Worm (Caenorhabditis elegans) whole organism, L1 larva: ENCODE data around the gene mmad-1.

ENCODE experiments used
- C16A3.4 ChIP-seq: fragments of 150-350 bp; optimal IDR thresholded peaks from 2 replicates; lab custom pipeline; 2014; ENCODE audit warnings: missing biosample characterization, missing genetic modification characterization
- C34B4.2 ChIP-seq: sonication (generic microtip); optimal IDR thresholded peaks from 2 replicates; lab custom pipeline; 2017; ENCODE audit warnings: mild to moderate bottlenecking, missing genetic modification characterization, missing compliant biosample characterization
- F16B12.6 ChIP-seq: fragments of 150-350 bp; optimal IDR thresholded peaks from 2 replicates; lab custom pipeline; 2014; ENCODE audit warnings: missing biosample characterization, missing genetic modification characterization
- aha-1 ChIP-seq: fragments of 150-350 bp; optimal IDR thresholded peaks from 2 replicates; lab custom pipeline; 2014; ENCODE audit warnings: missing biosample characterization, missing genetic modification characterization
- alr-1 ChIP-seq: fragments of 200-800 bp; sonication (Bioruptor generic); optimal IDR thresholded peaks from 2 replicates; lab custom pipeline; 2018; ENCODE audit warnings: borderline replicate concordance, mild to moderate bottlenecking, missing genetic modification characterization, missing compliant biosample characterization
- aly-2 ChIP-seq: fragments of 150-350 bp; optimal IDR thresholded peaks from 2 replicates; lab custom pipeline; 2014; ENCODE audit warnings: missing biosample characterization, missing genetic modification characterization
- blmp-1 ChIP-seq: fragments of 150-350 bp; optimal IDR thresholded peaks from 2 replicates; lab custom pipeline; 2014; ENCODE audit warnings: missing biosample characterization, missing genetic modification characterization
- ceh-63 ChIP-seq: fragments of 200-800 bp; sonication (Bioruptor generic); optimal IDR thresholded peaks from 2 replicates; lab custom pipeline; 2018; ENCODE audit warnings: mild to moderate bottlenecking, missing genetic modification characterization, missing compliant biosample characterization
- ceh-82 ChIP-seq, 3 experiments: fragments of 150-350 bp in 1 of 3; sonication (generic microtip) in 2 of 3; optimal IDR thresholded peaks; 2 replicates each; lab custom pipeline; 2014 to 2017; ENCODE audit warnings: missing biosample characterization in 3 of 3, missing genetic modification characterization in 3 of 3
- ces-1 ChIP-seq: fragments of 150-350 bp; optimal IDR thresholded peaks from 2 replicates; lab custom pipeline; 2014; ENCODE audit warnings: missing biosample characterization, missing genetic modification reagents, missing genetic modification characterization
- dsc-1 ChIP-seq: sonication (generic microtip); optimal IDR thresholded peaks from 2 replicates; lab custom pipeline; 2016; ENCODE audit warnings: mild to moderate bottlenecking, missing genetic modification characterization, missing compliant biosample characterization
- efl-1 ChIP-seq, 4 experiments: fragments of 150-350 bp; optimal IDR thresholded peaks in 3 of 4; peaks in 1 of 4; 1 replicate in 1 of 4; 2 replicates in 3 of 4; lab custom pipeline; 2014; ENCODE audit warnings: missing biosample characterization in 2 of 4, missing genetic modification characterization in 2 of 4, missing genetic modification reagents in 2 of 4
- egl-27 ChIP-seq, 2 experiments: fragments of 150-350 bp in 1 of 2; sonication (generic microtip); optimal IDR thresholded peaks; 3 replicates each; lab custom pipeline; 2017 to 2018; ENCODE audit warnings: missing biosample characterization in 2 of 2, missing genetic modification characterization in 2 of 2, missing genetic modification reagents in 2 of 2
- elt-2 ChIP-seq: sonication (generic microtip); optimal IDR thresholded peaks from 2 replicates; lab custom pipeline; 2016; ENCODE audit warnings: missing genetic modification characterization, mild to moderate bottlenecking, inconsistent platforms, missing compliant biosample characterization, missing genetic modification reagents
- elt-3 ChIP-seq, 6 experiments: fragments of 150-350 bp in 1 of 6; sonication (generic microtip); optimal IDR thresholded peaks; 2 replicates each; lab custom pipeline; 2017 to 2018; ENCODE audit warnings: missing biosample characterization in 6 of 6, missing genetic modification characterization in 6 of 6, inconsistent platforms in 1 of 6
- ets-5 ChIP-seq: fragments of 200-800 bp; sonication (Bioruptor generic); IDR thresholded peaks from 2 replicates; pipeline ENCODE4 v1.3.6; 2022; ENCODE audit warnings: missing genetic modification characterization, missing compliant biosample characterization
- fkh-10 ChIP-seq: sonication (generic microtip); optimal IDR thresholded peaks from 2 replicates; lab custom pipeline; 2017; ENCODE audit warnings: missing biosample characterization, missing genetic modification reagents, missing genetic modification characterization
- fos-1 ChIP-seq: fragments of 150-350 bp; optimal IDR thresholded peaks from 2 replicates; lab custom pipeline; 2014; ENCODE audit warnings: missing biosample characterization, missing genetic modification characterization
- grh-1 ChIP-seq: fragments of 200-800 bp; sonication (Bioruptor generic); IDR thresholded peaks from 2 replicates; pipeline ENCODE4 v1.3.6; 2022; ENCODE audit warnings: missing genetic modification reagents, missing genetic modification characterization, missing compliant biosample characterization
- jun-1 ChIP-seq: fragments of 150-350 bp; optimal IDR thresholded peaks from 2 replicates; lab custom pipeline; 2014; ENCODE audit warnings: missing biosample characterization, missing genetic modification reagents, missing genetic modification characterization
- lin-14 ChIP-seq: fragments of 200-800 bp; sonication (Bioruptor generic); optimal IDR thresholded peaks from 2 replicates; lab custom pipeline; 2018; ENCODE audit warnings: mild to moderate bottlenecking, missing genetic modification characterization, moderate library complexity, missing compliant biosample characterization
- lin-15B ChIP-seq: fragments of 150-350 bp; sonication (generic microtip); optimal IDR thresholded peaks from 3 replicates; lab custom pipeline; 2014; ENCODE audit warnings: missing biosample characterization, missing genetic modification characterization
- lin-35 ChIP-seq, 2 experiments: fragments of 150-350 bp; optimal IDR thresholded peaks; 2 replicates each; lab custom pipeline; 2014; ENCODE audit warnings: missing biosample characterization in 2 of 2, missing genetic modification characterization in 2 of 2, missing genetic modification reagents in 2 of 2
- lin-39 ChIP-seq: fragments of 150-350 bp; optimal IDR thresholded peaks from 2 replicates; lab custom pipeline; 2014; ENCODE audit warnings: missing biosample characterization, missing genetic modification reagents, missing genetic modification characterization
- mab-9 ChIP-seq: fragments of 200-800 bp; sonication (Bioruptor generic); IDR thresholded peaks from 2 replicates; pipeline ENCODE4 v1.3.6; 2022; ENCODE audit warnings: missing genetic modification reagents, missing genetic modification characterization, missing compliant biosample characterization
- mdl-1 ChIP-seq, 2 experiments: fragments of 150-350 bp; optimal IDR thresholded peaks; 2 replicates each; lab custom pipeline; 2014 to 2017; ENCODE audit warnings: missing biosample characterization in 2 of 2, missing genetic modification characterization in 2 of 2, inconsistent platforms in 1 of 2
- nhr-11 ChIP-seq: fragments of 150-350 bp; optimal IDR thresholded peaks from 2 replicates; lab custom pipeline; 2014; ENCODE audit warnings: missing biosample characterization, missing genetic modification characterization
- nhr-28 ChIP-seq: fragments of 150-350 bp; optimal IDR thresholded peaks from 2 replicates; lab custom pipeline; 2014; ENCODE audit warnings: missing biosample characterization, missing genetic modification characterization
- nhr-47 ChIP-seq: sonication (generic microtip); optimal IDR thresholded peaks from 2 replicates; lab custom pipeline; 2016; ENCODE audit warnings: mild to moderate bottlenecking, missing genetic modification characterization, moderate library complexity, missing compliant biosample characterization
- nhr-76 ChIP-seq: sonication (generic microtip); optimal IDR thresholded peaks from 2 replicates; lab custom pipeline; 2017; ENCODE audit warnings: missing biosample characterization, missing genetic modification characterization
- nhr-84 ChIP-seq: sonication (generic microtip); optimal IDR thresholded peaks from 2 replicates; lab custom pipeline; 2017; ENCODE audit warnings: missing biosample characterization, missing genetic modification characterization
- nhr-85 ChIP-seq: sonication (generic microtip); peaks from one replicate; lab custom pipeline; 2016; ENCODE audit warnings: missing genetic modification characterization, inconsistent platforms, missing compliant biosample characterization
- pag-3 ChIP-seq: sonication (generic microtip); optimal IDR thresholded peaks from 2 replicates; lab custom pipeline; 2017; ENCODE audit warnings: missing genetic modification characterization, mild to moderate bottlenecking, missing compliant biosample characterization, antibody characterized with exemption, borderline replicate concordance; ENCODE audit not compliant: insufficient read depth
- snu-23 ChIP-seq: sonication (generic microtip); optimal IDR thresholded peaks from 2 replicates; lab custom pipeline; 2016; ENCODE audit warnings: missing genetic modification characterization, missing compliant biosample characterization
- sox-4 ChIP-seq: sonication (generic microtip); optimal IDR thresholded peaks from 2 replicates; lab custom pipeline; 2016; ENCODE audit warnings: missing genetic modification characterization, missing compliant biosample characterization
- swsn-7 ChIP-seq: sonication (generic microtip); optimal IDR thresholded peaks from 2 replicates; lab custom pipeline; 2016; ENCODE audit warnings: missing genetic modification characterization, missing compliant biosample characterization
- tlp-1 ChIP-seq: fragments of 150-350 bp; optimal IDR thresholded peaks from 2 replicates; lab custom pipeline; 2014; ENCODE audit warnings: missing biosample characterization, missing genetic modification characterization
- unc-130 ChIP-seq: fragments of 150-350 bp; optimal IDR thresholded peaks from 2 replicates; lab custom pipeline; 2017; ENCODE audit warnings: missing biosample characterization, missing genetic modification characterization, inconsistent platforms
- unc-62 ChIP-seq: fragments of 150-350 bp; optimal IDR thresholded peaks from 2 replicates; lab custom pipeline; 2014; ENCODE audit warnings: missing biosample characterization, missing genetic modification reagents, missing genetic modification characterization
- unc-86 ChIP-seq: sonication (generic microtip); optimal IDR thresholded peaks from 2 replicates; lab custom pipeline; 2016; ENCODE audit warnings: missing genetic modification characterization, missing compliant biosample characterization
- ztf-11 ChIP-seq, 2 experiments: sonication (generic microtip); optimal IDR thresholded peaks; 2 replicates each; lab custom pipeline; 2016 to 2017; ENCODE audit warnings: missing genetic modification characterization in 2 of 2, missing biosample characterization in 1 of 2, missing compliant biosample characterization in 1 of 2
- ztf-4 ChIP-seq: fragments of 150-350 bp; optimal IDR thresholded peaks from 2 replicates; lab custom pipeline; 2014; ENCODE audit warnings: missing biosample characterization, missing genetic modification characterization

Gene mmad-1

ce11 chrIII:13561233-13561632 lies 12.4 kb upstream of the mmad-1 start:
- TF ChIP-seq nhr-76, result no peak
- TF ChIP-seq C34B4.2 (tag; lab: Kevin White, UChicago), result no peak
- no peak for TF ChIP-seq F16B12.6 (tag; lab: Kevin White, UChicago)
- no peak for TF ChIP-seq egl-27 (tag; optimal IDR thresholded peaks at IDR 0.05; lab: Kevin White, UChicago)
- no peak for TF ChIP-seq lin-39 (tag; lab: Kevin White, UChicago)
- TF ChIP-seq fos-1 (tag; lab: Kevin White, UChicago), result no peak
- TF ChIP-seq snu-23 (GFP tag; lab: Kevin White, UChicago), result no peak
- no peak for TF ChIP-seq C16A3.4 (tag; lab: Kevin White, UChicago)
- TF ChIP-seq fkh-10 (GFP tag; lab: Kevin White, UChicago), result no peak
- no peak for TF ChIP-seq elt-2 (tag; lab: Kevin White, UChicago)
- no peak for TF ChIP-seq jun-1 (tag; lab: Kevin White, UChicago)
- TF ChIP-seq lin-35 (GFP tag; optimal IDR thresholded peaks at IDR 0.05; lab: Kevin White, UChicago), result no peak
- no peak for TF ChIP-seq ceh-63 (GFP tag; lab: Kevin White, UChicago)
- TF ChIP-seq nhr-28, result no peak
- TF ChIP-seq, all 84 proteins: peak for 0

- peak; percentile 71 for TF ChIP-seq nhr-85 (tag; lab: Kevin White, UChicago)
- TF ChIP-seq sox-4, result no peak
- no peak for TF ChIP-seq nhr-47 (tag; lab: Kevin White, UChicago)
- no peak for TF ChIP-seq fkh-10 (GFP tag; lab: Kevin White, UChicago)
- TF ChIP-seq ceh-82 (tag; optimal IDR thresholded peaks at IDR 0.05; lab: Kevin White, UChicago), result no peak
- TF ChIP-seq ces-1 (GFP tag; lab: Kevin White, UChicago), result no peak
- TF ChIP-seq nhr-28, result no peak
- no peak for TF ChIP-seq aha-1
- TF ChIP-seq jun-1 (tag; lab: Kevin White, UChicago), result no peak
- no peak for TF ChIP-seq ztf-11 (tag; optimal IDR thresholded peaks at IDR 0.05; lab: Kevin White, UChicago)
- no peak for TF ChIP-seq pag-3 (tag; lab: Kevin White, UChicago)
- TF ChIP-seq snu-23 (GFP tag; lab: Kevin White, UChicago), result no peak
- TF ChIP-seq unc-130, result no peak
- TF ChIP-seq blmp-1 (tag; lab: Kevin White, UChicago), result peak; percentile 99
- no peak for TF ChIP-seq lin-14 (GFP tag; lab: Kevin White, UChicago)
- no peak for TF ChIP-seq nhr-11
- peak in 1 of 6 experiments; percentile 44 for TF ChIP-seq elt-3 (tag; optimal IDR thresholded peaks at IDR 0.05; lab: Kevin White, UChicago)
- no peak for TF ChIP-seq nhr-84 (tag; lab: Kevin White, UChicago)
- no peak for TF ChIP-seq C16A3.4 (tag; lab: Kevin White, UChicago)
- no peak for TF ChIP-seq mab-9 (GFP tag; lab: Robert Waterston, UW)
- no peak for TF ChIP-seq ets-5 (GFP tag; lab: Robert Waterston, UW)
- TF ChIP-seq unc-62 (GFP tag; lab: Kevin White, UChicago), result no peak
- TF ChIP-seq aly-2 (tag; lab: Kevin White, UChicago), result no peak
- no peak for TF ChIP-seq swsn-7 (tag; lab: Kevin White, UChicago)
These were observed 11.9 kb upstream of the mmad-1 start for ce11 chrIII:13560715-13561114.

- TF ChIP-seq snu-23 (GFP tag; lab: Kevin White, UChicago) (peak; percentile 5), elt-3 (tag; optimal IDR thresholded peaks at IDR 0.05; lab: Kevin White, UChicago) (peak in 1 of 6 experiments; percentile 33), blmp-1 (tag; lab: Kevin White, UChicago) (peak; percentile 80), nhr-47 (tag; lab: Kevin White, UChicago) (no peak), efl-1 (optimal IDR thresholded peaks at IDR 0.05; lab: Kevin White, UChicago) (no peak), efl-1 (GFP tag; optimal IDR thresholded peaks at IDR 0.05 in 1 of 2; lab: Kevin White, UChicago) (no peak), dsc-1 (tag; lab: Kevin White, UChicago) (no peak), lin-35 (GFP tag; optimal IDR thresholded peaks at IDR 0.05; lab: Kevin White, UChicago) (peak in 1 of 2 experiments; percentile 24), nhr-85 (tag; lab: Kevin White, UChicago) (peak; percentile 58)
These were observed 7.2 kb upstream of the mmad-1 start for ce11 chrIII:13556039-13556438.

ce11 chrIII:13555234-13555633 lies 6.4 kb upstream of the mmad-1 start, which contains the start of gene scav-2:
Gene scav-2, minus strand, starts transcription at chrIII:13555334.
- TF ChIP-seq unc-86, result no peak
- no peak for TF ChIP-seq grh-1 (GFP tag; lab: Robert Waterston, UW)
- no peak for TF ChIP-seq lin-15B (tag; lab: Kevin White, UChicago)
- no peak for TF ChIP-seq ceh-82 (tag; optimal IDR thresholded peaks at IDR 0.05; lab: Kevin White, UChicago)
- TF ChIP-seq ztf-4 (tag; lab: Kevin White, UChicago), result no peak
- TF ChIP-seq alr-1, result no peak
- no peak for TF ChIP-seq mdl-1 (tag; optimal IDR thresholded peaks at IDR 0.05; lab: Kevin White, UChicago)
- TF ChIP-seq tlp-1 (tag; lab: Kevin White, UChicago), result no peak
- TF ChIP-seq, all 84 proteins: peak for 0
